Fruit fly (Drosophila melanogaster) whole organism, larva: ENCODE results near the gene CG33784.
A peak's percentile ranks its signal among the peaks of the same experiment; 100 is the strongest.

Source experiments
- noc ChIP-seq: fragments of 200-800 bp; sonication (Bioruptor generic); optimal IDR thresholded peaks from 3 replicates; lab custom pipeline; 2019; ENCODE audit warnings: missing biosample characterization, mild to moderate bottlenecking, missing genetic modification characterization, moderate library complexity

CG33784 gene

dm6 chr3R:10075323-10075788 lies 7.7 kb downstream of the CG33784 start, which contains the start of gene Alp13:
Gene Alp13, minus strand, starts transcription at chr3R:10075373.
- no peak for TF ChIP-seq noc (tag; lab: Kevin White, UChicago)

dm6 chr3R:10076665-10077064 lies 9.0 kb downstream of the CG33784 start:
- TF ChIP-seq noc (tag; lab: Kevin White, UChicago): no peak

dm6 chr3R:10078468-10079143 lies 10.9 kb downstream of the CG33784 start:
- no peak for TF ChIP-seq noc (tag; lab: Kevin White, UChicago)

dm6 chr3R:10079267-10079987 lies 11.7 kb downstream of the CG33784 start:
- no peak for TF ChIP-seq noc (tag; lab: Kevin White, UChicago)

dm6 chr3R:10080699-10081098 lies 13.0 kb downstream of the CG33784 start:
- TF ChIP-seq noc (tag; lab: Kevin White, UChicago): no peak

dm6 chr3R:10081469-10082111 lies 13.9 kb downstream of the CG33784 start:
- no peak for TF ChIP-seq noc (tag; lab: Kevin White, UChicago)

- no peak for TF ChIP-seq noc (tag; lab: Kevin White, UChicago)
Observed at dm6 chr3R:10082549-10083075, 14.9 kb downstream of the CG33784 start.

- TF ChIP-seq noc (tag; lab: Kevin White, UChicago): no peak
Observed at dm6 chr3R:10083077-10083476, 15.4 kb downstream of the CG33784 start.

dm6 chr3R:10084179-10084647 lies 16.5 kb downstream of the CG33784 start:
- no peak for TF ChIP-seq noc (tag; lab: Kevin White, UChicago)

- TF ChIP-seq noc (tag; lab: Kevin White, UChicago): peak; percentile 93
Observed at dm6 chr3R:10084914-10085313, 17.2 kb downstream of the CG33784 start.

- TF ChIP-seq noc (tag; lab: Kevin White, UChicago): no peak
Observed at dm6 chr3R:10086222-10086621, 18.5 kb downstream of the CG33784 start.

dm6 chr3R:10086683-10087082 lies 19.0 kb downstream of the CG33784 start:
- TF ChIP-seq noc (tag; lab: Kevin White, UChicago): no peak

dm6 chr3R:10087206-10087927 lies 19.7 kb downstream of the CG33784 start:
- peak; percentile 77 for TF ChIP-seq noc (tag; lab: Kevin White, UChicago)

- no peak for TF ChIP-seq noc (tag; lab: Kevin White, UChicago)
Observed at dm6 chr3R:10089171-10089664, 21.5 kb downstream of the CG33784 start.

- TF ChIP-seq noc (tag; lab: Kevin White, UChicago): no peak
Observed at dm6 chr3R:10090906-10091305, 23.2 kb downstream of the CG33784 start.
